Worm (Caenorhabditis elegans) whole organism, young adult: ENCODE data around the gene C28H8.8.

ENCODE experiments used
- B0336.3 ChIP-seq: fragments of 200-800 bp; sonication (Bioruptor generic); IDR thresholded peaks from 2 replicates; pipeline ENCODE4 v1.3.6; 2022; ENCODE audit warnings: missing genetic modification characterization, missing compliant biosample characterization
- C06A6.2 ChIP-seq: fragments of 200-800 bp; sonication (Bioruptor generic); conservative IDR thresholded peaks from 2 replicates; pipeline ENCODE4 v1.3.6; 2022; ENCODE audit warnings: missing genetic modification characterization, missing compliant biosample characterization
- F33H1.4 ChIP-seq: fragments of 200-800 bp; sonication (Bioruptor generic); IDR thresholded peaks from 2 replicates; pipeline ENCODE4 v1.3.6; 2022; ENCODE audit warnings: missing genetic modification reagents, missing genetic modification characterization, missing compliant biosample characterization
- F52B5.7 ChIP-seq: sonication (generic microtip); optimal IDR thresholded peaks from 2 replicates; lab custom pipeline; 2016; ENCODE audit warnings: mild to moderate bottlenecking, missing genetic modification characterization, missing compliant biosample characterization
- K11D2.4 ChIP-seq: fragments of 200-800 bp; sonication (Bioruptor generic); IDR thresholded peaks from 2 replicates; pipeline ENCODE4 v1.3.6; 2022; ENCODE audit warnings: missing genetic modification reagents, missing genetic modification characterization, missing compliant biosample characterization
- T26A5.8 ChIP-seq: sonication (generic microtip); optimal IDR thresholded peaks from 2 replicates; lab custom pipeline; 2016; ENCODE audit warnings: missing genetic modification characterization, missing compliant biosample characterization
- Y53F4B.3 ChIP-seq: fragments of 200-800 bp; sonication (Bioruptor generic); IDR thresholded peaks from 2 replicates; pipeline ENCODE4 v1.3.6; 2022; ENCODE audit warnings: missing genetic modification reagents, missing genetic modification characterization, missing compliant biosample characterization
- akir-1 ChIP-seq: fragments of 200-800 bp; sonication (Bioruptor generic); optimal IDR thresholded peaks from 2 replicates; lab custom pipeline; 2018; ENCODE audit warnings: mild to moderate bottlenecking, missing genetic modification characterization, moderate library complexity, missing compliant biosample characterization
- aptf-2 ChIP-seq: fragments of 200-800 bp; sonication (Bioruptor generic); conservative IDR thresholded peaks from 2 replicates; pipeline ENCODE4 v1.3.6; 2022; ENCODE audit warnings: missing genetic modification reagents, missing genetic modification characterization, missing compliant biosample characterization
- attf-3 ChIP-seq: fragments of 200-800 bp; sonication (Bioruptor generic); conservative IDR thresholded peaks from 2 replicates; pipeline ENCODE4 v1.3.6; 2022; ENCODE audit warnings: missing genetic modification reagents, missing genetic modification characterization, missing compliant biosample characterization
- attf-5 ChIP-seq: fragments of 200-800 bp; sonication (Bioruptor generic); optimal IDR thresholded peaks from 2 replicates; lab custom pipeline; 2018; ENCODE audit warnings: mild to moderate bottlenecking, missing genetic modification characterization, missing compliant biosample characterization
- bed-2 ChIP-seq: fragments of 200-800 bp; sonication (Bioruptor generic); IDR thresholded peaks from 2 replicates; pipeline ENCODE4 v1.3.6; 2022; ENCODE audit warnings: missing genetic modification reagents, missing genetic modification characterization, missing compliant biosample characterization
- ceh-40 ChIP-seq: fragments of 200-800 bp; sonication (Bioruptor generic); IDR thresholded peaks from 2 replicates; pipeline ENCODE4 v1.3.6; 2022; ENCODE audit warnings: missing genetic modification characterization, missing compliant biosample characterization
- ceh-58 ChIP-seq: fragments of 200-800 bp; sonication (Bioruptor generic); IDR thresholded peaks from 2 replicates; pipeline ENCODE4 v1.3.6; 2022; ENCODE audit warnings: missing genetic modification characterization, missing compliant biosample characterization
- ceh-91 ChIP-seq: fragments of 200-800 bp; sonication (Bioruptor generic); IDR thresholded peaks from 2 replicates; pipeline ENCODE4 v1.3.6; 2022; ENCODE audit warnings: missing genetic modification reagents, missing genetic modification characterization, missing compliant biosample characterization
- chd-7 ChIP-seq: sonication (generic microtip); optimal IDR thresholded peaks from 2 replicates; lab custom pipeline; 2016; ENCODE audit warnings: mild to moderate bottlenecking, missing genetic modification characterization, moderate library complexity, missing compliant biosample characterization
- die-1 ChIP-seq: sonication (generic microtip); optimal IDR thresholded peaks from 2 replicates; lab custom pipeline; 2016; ENCODE audit warnings: missing genotype, mild to moderate bottlenecking, missing genetic modification characterization, missing compliant biosample characterization
- dpff-1 ChIP-seq: sonication (generic microtip); optimal IDR thresholded peaks from 2 replicates; lab custom pipeline; 2017; ENCODE audit warnings: mild to moderate bottlenecking, missing genetic modification characterization, missing compliant biosample characterization
- egl-44 ChIP-seq: fragments of 200-800 bp; sonication (Bioruptor generic); IDR thresholded peaks from 2 replicates; pipeline ENCODE4 v1.3.6; 2022; ENCODE audit warnings: missing genetic modification reagents, missing genetic modification characterization, missing compliant biosample characterization
- fkh-3 ChIP-seq: sonication (generic microtip); optimal IDR thresholded peaks from 2 replicates; lab custom pipeline; 2016; ENCODE audit warnings: mild to moderate bottlenecking, missing genetic modification characterization, missing compliant biosample characterization
- hmg-1.2 ChIP-seq: fragments of 200-800 bp; sonication (Bioruptor generic); IDR thresholded peaks from 2 replicates; pipeline ENCODE4 v1.3.6; 2022; ENCODE audit warnings: missing genetic modification reagents, missing genetic modification characterization, missing compliant biosample characterization
- hrde-1 ChIP-seq: sonication (generic microtip); optimal IDR thresholded peaks from 2 replicates; lab custom pipeline; 2016; ENCODE audit warnings: missing genetic modification characterization, mild to moderate bottlenecking, missing compliant biosample characterization, moderate library complexity, missing genotype, missing genetic modification reagents, borderline replicate concordance
- hsf-1 ChIP-seq: fragments of 200-800 bp; sonication (Bioruptor generic); IDR thresholded peaks from 2 replicates; pipeline ENCODE4 v1.3.6; 2022; ENCODE audit warnings: missing genetic modification reagents, missing genetic modification characterization, missing compliant biosample characterization
- lag-1 ChIP-seq: fragments of 200-800 bp; sonication (Bioruptor generic); IDR thresholded peaks from 2 replicates; pipeline ENCODE4 v1.3.6; 2022; ENCODE audit warnings: missing genetic modification reagents, missing genetic modification characterization, missing compliant biosample characterization
- lir-1 ChIP-seq: fragments of 200-800 bp; sonication (Bioruptor generic); conservative IDR thresholded peaks from 2 replicates; pipeline ENCODE4 v1.3.6; 2022; ENCODE audit warnings: missing genetic modification reagents, missing genetic modification characterization, missing compliant biosample characterization
- lsl-1 ChIP-seq: fragments of 200-800 bp; sonication (Bioruptor generic); optimal IDR thresholded peaks from 2 replicates; lab custom pipeline; 2018; ENCODE audit warnings: mild to moderate bottlenecking, missing genetic modification characterization, moderate library complexity, missing compliant biosample characterization
- lsy-27 ChIP-seq: sonication (generic microtip); optimal IDR thresholded peaks from 2 replicates; lab custom pipeline; 2017; ENCODE audit warnings: missing genetic modification characterization, mild to moderate bottlenecking, missing compliant biosample characterization, antibody characterized with exemption, missing genotype, borderline replicate concordance; ENCODE audit not compliant: insufficient read depth
- madf-3 ChIP-seq: fragments of 200-800 bp; sonication (Bioruptor generic); IDR thresholded peaks from 2 replicates; pipeline ENCODE4 v1.3.6; 2022; ENCODE audit warnings: missing genetic modification reagents, missing genetic modification characterization, missing compliant biosample characterization
- nfya-1 ChIP-seq: sonication (generic microtip); optimal IDR thresholded peaks from 2 replicates; lab custom pipeline; 2017; ENCODE audit warnings: antibody characterized with exemption, missing compliant biosample characterization, missing genetic modification characterization, borderline replicate concordance; ENCODE audit not compliant: insufficient read depth
- nfyb-1 ChIP-seq: fragments of 200-800 bp; sonication (Bioruptor generic); IDR thresholded peaks from 2 replicates; pipeline ENCODE4 v1.3.6; 2022; ENCODE audit warnings: missing genetic modification reagents, missing genetic modification characterization, missing compliant biosample characterization
- nhr-80 ChIP-seq: sonication (generic microtip); optimal IDR thresholded peaks from 2 replicates; lab custom pipeline; 2016; ENCODE audit warnings: missing genetic modification characterization, missing compliant biosample characterization
- rec-8 ChIP-seq, 2 experiments: sonication (generic microtip); optimal IDR thresholded peaks; 2 replicates each; lab custom pipeline; 2016; ENCODE audit warnings: mild to moderate bottlenecking in 2 of 2, missing genetic modification characterization in 2 of 2, missing genetic modification reagents in 2 of 2, missing genotype in 2 of 2, missing biosample characterization in 1 of 2, missing compliant biosample characterization in 1 of 2, moderate library complexity in 1 of 2
- sdz-38 ChIP-seq: sonication (generic microtip); optimal IDR thresholded peaks from 2 replicates; lab custom pipeline; 2016; ENCODE audit warnings: missing genotype, missing genetic modification characterization, missing compliant biosample characterization
- snpc-1.3 ChIP-seq: sonication (generic microtip); optimal IDR thresholded peaks from 2 replicates; lab custom pipeline; 2017; ENCODE audit warnings: missing genetic modification characterization, mild to moderate bottlenecking, missing compliant biosample characterization, antibody characterized with exemption, moderate library complexity, missing genotype, missing genetic modification reagents; ENCODE audit not compliant: insufficient read depth
- somi-1 ChIP-seq: fragments of 200-800 bp; sonication (Bioruptor generic); optimal IDR thresholded peaks from 2 replicates; lab custom pipeline; 2018; ENCODE audit warnings: mild to moderate bottlenecking, missing genetic modification characterization, missing compliant biosample characterization
- sptf-2 ChIP-seq: fragments of 200-800 bp; sonication (Bioruptor generic); optimal IDR thresholded peaks from 2 replicates; lab custom pipeline; 2018; ENCODE audit warnings: mild to moderate bottlenecking, missing genetic modification characterization, missing compliant biosample characterization
- tbp1 ChIP-seq: fragments of 200-800 bp; sonication (Bioruptor generic); optimal IDR thresholded peaks from 2 replicates; lab custom pipeline; 2018; ENCODE audit warnings: mild to moderate bottlenecking, missing genetic modification characterization, missing compliant biosample characterization
- tlf-1 ChIP-seq: fragments of 200-800 bp; sonication (Bioruptor generic); optimal IDR thresholded peaks from 2 replicates; lab custom pipeline; 2018; ENCODE audit warnings: mild to moderate bottlenecking, missing genetic modification characterization, missing compliant biosample characterization
- unc-130 ChIP-seq: sonication (generic microtip); optimal IDR thresholded peaks from 2 replicates; lab custom pipeline; 2016; ENCODE audit warnings: missing genetic modification reagents, missing genetic modification characterization, missing compliant biosample characterization
- unc-62 ChIP-seq: fragments of 150-350 bp; optimal IDR thresholded peaks from 2 replicates; lab custom pipeline; 2014; ENCODE audit warnings: missing biosample characterization, missing genetic modification reagents, missing genetic modification characterization
- xnd-1 ChIP-seq: sonication (generic microtip); optimal IDR thresholded peaks from 2 replicates; lab custom pipeline; 2016; ENCODE audit warnings: missing genotype, missing genetic modification reagents, missing genetic modification characterization, missing compliant biosample characterization
- ztf-18 ChIP-seq: sonication (generic microtip); optimal IDR thresholded peaks from 2 replicates; lab custom pipeline; 2016; ENCODE audit warnings: missing genotype, mild to moderate bottlenecking, missing genetic modification characterization, missing compliant biosample characterization
- ztf-28 ChIP-seq: fragments of 200-800 bp; sonication (Bioruptor generic); IDR thresholded peaks from 2 replicates; pipeline ENCODE4 v1.3.6; 2022; ENCODE audit warnings: missing genetic modification reagents, missing genetic modification characterization, missing compliant biosample characterization

Gene C28H8.8

ce11 chrIII:5914717-5915116 is 26.1 kb upstream of the C28H8.8 start (continued):
- TF ChIP-seq hrde-1 (tag; lab: Kevin White, UChicago) (peak; percentile 50), K11D2.4 (GFP tag; lab: Robert Waterston, UW) (no peak), ztf-28 (no peak), madf-3 (no peak)

DNA sequence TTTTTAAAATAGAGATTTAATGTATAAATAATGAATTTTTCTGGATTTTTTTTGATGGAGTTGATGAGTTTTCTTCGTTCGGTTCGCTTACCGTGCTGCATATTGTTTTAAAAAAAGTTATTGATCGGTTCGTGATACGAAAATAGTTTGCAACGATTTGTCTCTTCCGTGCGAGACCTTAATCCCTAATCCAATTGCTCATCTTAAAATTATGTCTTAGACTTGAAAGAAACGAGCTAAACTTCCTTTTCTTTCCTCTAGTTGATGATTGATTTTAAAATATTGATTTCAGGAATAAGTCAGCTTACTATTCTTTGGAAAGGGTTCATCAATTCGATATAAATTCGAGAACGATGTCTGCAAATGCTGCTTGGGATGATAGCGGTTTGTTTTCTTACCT is 19.8 kb upstream of the C28H8.8 start, which contains the start of gene C28H8.3:
C28H8.3 (plus strand) TSS at position 293 of the 400 bp plus-strand sequence.
- no peak for TF ChIP-seq tbp1
- TF ChIP-seq hmg-1.2: peak; percentile 19; the same call in 1 of the 2 replicates
- peak; percentile 53 for TF ChIP-seq hsf-1 (GFP tag; lab: Robert Waterston, UW)
- no peak for TF ChIP-seq somi-1 (GFP tag; lab: Kevin White, UChicago)
- TF ChIP-seq bed-2 (GFP tag; lab: Robert Waterston, UW): no peak
- TF ChIP-seq ceh-58 (GFP tag; lab: Robert Waterston, UW): no peak
- no peak for TF ChIP-seq C06A6.2 (GFP tag; lab: Robert Waterston, UW)
- no peak for TF ChIP-seq dpff-1 (tag; lab: Kevin White, UChicago)
- TF ChIP-seq nfyb-1 (GFP tag; lab: Robert Waterston, UW): peak; percentile 40; the same call in 1 of the 2 replicates

DNA sequence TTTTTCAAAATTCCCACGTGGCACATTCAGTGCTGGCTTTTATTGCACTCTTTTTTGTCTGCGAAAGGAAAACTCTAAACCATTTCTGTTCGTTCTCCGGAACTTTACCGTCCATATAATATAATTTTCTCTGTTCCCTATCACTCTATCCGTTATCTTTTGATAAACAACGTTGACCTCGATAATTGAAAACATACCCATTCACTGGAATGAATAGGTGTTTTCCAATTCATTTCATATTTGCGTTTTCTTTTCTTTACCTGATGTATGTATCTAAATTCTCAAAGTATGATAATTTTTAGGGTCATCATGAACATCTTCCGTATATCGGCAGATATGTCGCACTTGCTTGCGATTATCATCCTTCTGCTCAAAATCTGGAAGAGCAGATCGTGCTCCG is 18.2 kb upstream of the C28H8.8 start, which contains the start of gene erd-2.2:
erd-2.2 (plus strand) TSS at position 301 of the 400 bp plus-strand sequence.
- TF ChIP-seq T26A5.8 (tag; lab: Kevin White, UChicago) (no peak), ztf-18 (no peak), akir-1 (GFP tag; lab: Kevin White, UChicago) (no peak), tlf-1 (GFP tag; lab: Kevin White, UChicago) (no peak), die-1 (tag; lab: Kevin White, UChicago) (no peak), snpc-1.3 (tag; lab: Kevin White, UChicago) (no peak), C06A6.2 (GFP tag; lab: Robert Waterston, UW) (no peak), attf-5 (GFP tag; lab: Kevin White, UChicago) (no peak), nhr-80 (no peak), lsl-1 (no peak), hmg-1.2 (no peak), fkh-3 (tag; lab: Kevin White, UChicago) (no peak), tbp1 (no peak)
- TF ChIP-seq, all 124 proteins: peak for 0

DNA sequence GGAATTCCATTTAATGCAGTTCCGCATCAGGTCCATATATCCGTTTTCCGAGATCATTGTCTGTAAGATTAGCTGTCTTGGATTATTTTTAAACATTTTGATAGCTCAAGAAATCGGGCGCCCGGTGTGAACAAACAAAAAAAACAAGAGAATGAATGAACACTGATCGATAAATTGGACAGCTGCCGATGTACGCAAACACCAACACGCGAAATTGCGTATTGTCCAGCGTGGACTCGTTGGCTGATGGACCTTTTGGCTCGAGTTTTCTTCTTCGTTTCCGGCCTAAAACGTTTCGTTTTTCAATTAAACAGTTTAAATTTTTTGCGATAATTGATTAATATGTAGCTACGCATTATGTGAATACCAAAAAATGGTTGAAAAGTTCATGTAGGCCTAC is 17.5 kb upstream of the C28H8.8 start, which contains the start of gene dpff-1:
dpff-1 (minus strand) TSS at position 288 of the 400 bp plus-strand sequence.
- TF ChIP-seq F33H1.4 (peak; percentile 19; the same call in 1 of the 2 replicates), chd-7 (tag; lab: Kevin White, UChicago) (no peak), Y53F4B.3 (GFP tag; lab: Robert Waterston, UW) (no peak), xnd-1 (tag; lab: Kevin White, UChicago) (no peak), hmg-1.2 (peak; percentile 19; the same call in 1 of the 2 replicates), B0336.3 (GFP tag; lab: Robert Waterston, UW) (no peak), unc-130 (GFP tag; lab: Kevin White, UChicago) (no peak), lag-1 (GFP tag; lab: Robert Waterston, UW) (no peak), lsy-27 (no peak), madf-3 (no peak), nfyb-1 (GFP tag; lab: Robert Waterston, UW) (0 out of 2 replicates have a peak, but pooled peaks have one; percentile 27)

DNA sequence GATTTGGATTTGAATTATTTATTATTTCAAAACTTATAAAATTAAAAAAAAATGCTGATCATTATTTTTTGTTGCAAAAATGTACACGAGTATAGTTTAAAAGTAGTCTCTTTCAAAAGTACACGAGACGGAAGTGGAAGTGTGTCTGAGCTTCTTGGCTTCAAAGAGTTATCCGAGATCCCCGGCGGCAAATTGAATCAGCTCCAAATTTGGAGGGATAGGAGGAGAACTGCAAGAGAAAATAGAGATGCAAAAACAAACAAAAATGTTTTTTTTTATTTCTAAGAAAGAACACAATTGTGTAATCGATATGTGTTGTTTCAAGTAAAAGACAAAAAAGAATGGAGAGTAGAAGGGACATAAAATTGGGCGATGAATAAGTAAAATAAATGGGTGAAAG is 14.0 kb upstream of the C28H8.8 start:
- TF ChIP-seq sptf-2 (GFP tag; lab: Kevin White, UChicago) (no peak), aptf-2 (GFP tag; lab: Robert Waterston, UW) (no peak), ceh-40 (GFP tag; lab: Robert Waterston, UW) (no peak), unc-62 (no peak), rec-8 (tag; optimal IDR thresholded peaks at IDR 0.05; lab: Kevin White, UChicago) (no peak), egl-44 (GFP tag; lab: Robert Waterston, UW) (no peak), ceh-91 (no peak), K11D2.4 (GFP tag; lab: Robert Waterston, UW) (no peak), F52B5.7 (tag; lab: Kevin White, UChicago) (no peak), nfya-1 (no peak), sdz-38 (tag; lab: Kevin White, UChicago) (no peak), attf-3 (GFP tag; lab: Robert Waterston, UW) (no peak), lir-1 (no peak)
- TF ChIP-seq, all 124 proteins: peak for 0
